Worm (Caenorhabditis elegans): ENCODE measurements around the gene C25G4.17.

Gene C25G4.17

ce11 chrIV:12404137-12404536 is 37.7 kb upstream of the C25G4.17 start, which contains the start of gene gex-3 (continued):
- TF ChIP-seq dsc-1 (tag; optimal IDR thresholded peaks at IDR 0.05) = peak; percentile 63
- TF ChIP-seq irx-1 (tag; optimal IDR thresholded peaks at IDR 0.05) = peak; percentile 50
- no peak for TF ChIP-seq nhr-76 (tag; optimal IDR thresholded peaks at IDR 0.05)
- TF ChIP-seq fkh-10 (GFP tag; optimal IDR thresholded peaks at IDR 0.05) = peak; percentile 84
- no peak for TF ChIP-seq sox-4 (tag; optimal IDR thresholded peaks at IDR 0.05)
- TF ChIP-seq unc-98 (GFP tag; IDR thresholded peaks at IDR 0.05) = no peak
- peak; percentile 75 for TF ChIP-seq swsn-7 (tag; optimal IDR thresholded peaks at IDR 0.05)
- TF ChIP-seq efl-1 (optimal IDR thresholded peaks at IDR 0.05) = peak; percentile 90 to 97
- peak; percentile 95 to 100 for TF ChIP-seq efl-1 (GFP tag; optimal IDR thresholded peaks at IDR 0.05 in 1 of 2)
- no peak for TF ChIP-seq ama-1 (optimal IDR thresholded peaks at IDR 0.05)
- no peak for TF ChIP-seq unc-30 (tag; optimal IDR thresholded peaks at IDR 0.05)
- peak; percentile 96 for TF ChIP-seq lin-15B (tag; optimal IDR thresholded peaks at IDR 0.05)
- TF ChIP-seq elt-2 (tag; optimal IDR thresholded peaks at IDR 0.05) = peak; percentile 19
- no peak for TF ChIP-seq aha-1 (tag; optimal IDR thresholded peaks at IDR 0.05)
- TF ChIP-seq lir-3 (tag; optimal IDR thresholded peaks at IDR 0.05; ENCODE audit: poor library complexity) = peak; percentile 31
- TF ChIP-seq ceh-63 (GFP tag; optimal IDR thresholded peaks at IDR 0.05) = no peak
- TF ChIP-seq C04F5.9 (tag; optimal IDR thresholded peaks at IDR 0.05) = no peak
- TF ChIP-seq ceh-8 (GFP tag; optimal IDR thresholded peaks at IDR 0.05) = peak; percentile 70
- peak; percentile 75 for TF ChIP-seq jun-1 (tag; optimal IDR thresholded peaks at IDR 0.05)
- TF ChIP-seq unc-86 (tag; optimal IDR thresholded peaks at IDR 0.05) = peak; percentile 67
- peak; percentile 66 to 89 (median 75) for TF ChIP-seq ceh-82 (tag; optimal IDR thresholded peaks at IDR 0.05)

- TF ChIP-seq hpl-2 (GFP tag; optimal IDR thresholded peaks at IDR 0.05) (no peak), dpl-1 (GFP tag; optimal IDR thresholded peaks at IDR 0.05) (peak in 1 of 3 experiments; percentile 6)
These were observed 33.2 kb upstream of the C25G4.17 start, which contains the start of gene dsb-1 for ce11 chrIV:12408625-12409024. Gene dsb-1, plus strand, starts transcription at chrIV:12408925.

- no peak for TF ChIP-seq efl-1 (optimal IDR thresholded peaks at IDR 0.05)
- no peak for TF ChIP-seq efl-1 (GFP tag; optimal IDR thresholded peaks at IDR 0.05 in 1 of 2)
- TF ChIP-seq fkh-8 (tag; optimal IDR thresholded peaks at IDR 0.05) = no peak
- no peak for TF ChIP-seq nhr-20 (tag; optimal IDR thresholded peaks at IDR 0.05)
- no peak for TF ChIP-seq tlp-1 (tag; optimal IDR thresholded peaks at IDR 0.05)
- TF ChIP-seq hlh-4 (tag; optimal IDR thresholded peaks at IDR 0.05) = no peak
These were observed 31.6 kb upstream of the C25G4.17 start, which contains the start of gene acl-13 for ce11 chrIV:12410167-12410566. Gene acl-13, plus strand, starts transcription at chrIV:12410467.

- TF ChIP-seq ztf-4 (tag; optimal IDR thresholded peaks at IDR 0.05) (no peak), nhr-84 (tag; optimal IDR thresholded peaks at IDR 0.05) (no peak), fkh-10 (GFP tag; optimal IDR thresholded peaks at IDR 0.05) (peak; percentile 71), efl-1 (optimal IDR thresholded peaks at IDR 0.05) (no peak), efl-1 (GFP tag; optimal IDR thresholded peaks at IDR 0.05 in 1 of 2) (peak in 1 of 2 experiments; percentile 28)
These were observed 27.2 kb upstream of the C25G4.17 start for ce11 chrIV:12414601-12415000.

- TF ChIP-seq nhr-19 (GFP tag; conservative IDR thresholded peaks at IDR 0.05) = peak; percentile 34
- TF ChIP-seq efl-1 (optimal IDR thresholded peaks at IDR 0.05) = peak in 1 of 2 experiments; percentile 10
- peak in 1 of 2 experiments; percentile 87 for TF ChIP-seq efl-1 (GFP tag; optimal IDR thresholded peaks at IDR 0.05 in 1 of 2)
- TF ChIP-seq hlh-4 (tag; optimal IDR thresholded peaks at IDR 0.05) = no peak
- no peak for TF ChIP-seq ets-5 (GFP tag; IDR thresholded peaks at IDR 0.05)
- no peak for TF ChIP-seq irx-1 (tag; optimal IDR thresholded peaks at IDR 0.05)
- TF ChIP-seq rnt-1 (tag; optimal IDR thresholded peaks at IDR 0.05) = peak; percentile 21
- peak; percentile 13 for TF ChIP-seq nhr-71 (tag; optimal IDR thresholded peaks at IDR 0.05)
- TF ChIP-seq lsy-2 (tag; optimal IDR thresholded peaks at IDR 0.05) = peak in 1 of 2 experiments; percentile 24
- TF ChIP-seq lin-35 (GFP tag; optimal IDR thresholded peaks at IDR 0.05) = peak in 1 of 2 experiments; percentile 10
- no peak for TF ChIP-seq C16A3.4 (tag; optimal IDR thresholded peaks at IDR 0.05)
- no peak for TF ChIP-seq snpc-4 (tag; optimal IDR thresholded peaks at IDR 0.05)
These were observed 25.0 kb upstream of the C25G4.17 start for ce11 chrIV:12416629-12417404.
